Comparison of ENCODE assay signal across 5 fruit fly cellular contexts in genomic region chr3L:21037404-21037803, dm6.
TF ChIP-seq lines count a peak whose summit lies in the region.

No protein-coding gene starts in this region.

- peak; percentile 23 for TF ChIP-seq CTCF in whole organism, embryonic (GFP tag; optimal IDR thresholded peaks at IDR 0.05; lab: Kevin White, UChicago)

TF ChIP-seq in whole organism, adult, 20 proteins besides CTCF, POLR2A, EP300 and RAD21:
- TF ChIP-seq bab1 (GFP tag; optimal IDR thresholded peaks at IDR 0.05; lab: Kevin White, UChicago): peak; percentile 77
- no peak for TF ChIP-seq CG5204 (GFP tag; optimal IDR thresholded peaks at IDR 0.05; lab: Kevin White, UChicago)
TF ChIP-seq in whole organism, adult: peak in this region for 1.

TF ChIP-seq in whole organism, embryonic, 481 proteins besides CTCF, POLR2A, EP300 and RAD21 (continues in another document):
- TF ChIP-seq tio (GFP tag; optimal IDR thresholded peaks at IDR 0.05; lab: Kevin White, UChicago) (peak; percentile 75), NK7.1 (GFP tag; optimal IDR thresholded peaks at IDR 0.05; lab: Kevin White, UChicago) (peak; percentile 23), CG12104 (GFP tag; optimal IDR thresholded peaks at IDR 0.05; lab: Kevin White, UChicago) (peak; percentile 63), Sox102F (GFP tag; optimal IDR thresholded peaks at IDR 0.05; lab: Kevin White, UChicago) (peak; percentile 89), CG8944 (GFP tag; optimal IDR thresholded peaks at IDR 0.05; lab: Kevin White, UChicago) (peak; percentile 49), CG9215 (GFP tag; IDR thresholded peaks at IDR 0.05; lab: Robert Waterston, UW) (0 out of 2 replicates have a peak, but pooled peaks have one; percentile 29), Eip74EF (GFP tag; optimal IDR thresholded peaks at IDR 0.05; lab: Kevin White, UChicago) (peak in 1 of 2 experiments; percentile 81), Bgb (GFP tag; IDR thresholded peaks at IDR 0.05; lab: Robert Waterston, UW; ENCODE audit: partially characterized antibody) (no peak), en (GFP tag; optimal IDR thresholded peaks at IDR 0.05; lab: Kevin White, UChicago) (peak; percentile 41), Lpt (GFP tag; optimal IDR thresholded peaks at IDR 0.05; lab: Kevin White, UChicago) (no peak), jigr1 (GFP tag; IDR thresholded peaks at IDR 0.05; lab: Robert Waterston, UW) (no peak), CG7928 (GFP tag; optimal IDR thresholded peaks at IDR 0.05; lab: Kevin White, UChicago) (peak; percentile 44), CG33213 (GFP tag; optimal IDR thresholded peaks at IDR 0.05; lab: Kevin White, UChicago) (peak; percentile 14), stc (GFP tag; IDR thresholded peaks at IDR 0.05; lab: Robert Waterston, UW) (peak; percentile 67), CG3726 (GFP tag; IDR thresholded peaks at IDR 0.05; lab: Robert Waterston, UW) (0 out of 3 replicates have a peak, but pooled peaks have one; percentile 29), CG2129 (GFP tag; IDR thresholded peaks at IDR 0.05; lab: Robert Waterston, UW; ENCODE audit: partially characterized antibody) (no peak), nom (GFP tag; optimal IDR thresholded peaks at IDR 0.05; lab: Kevin White, UChicago) (no peak), CkIIα-i1 (GFP tag; IDR thresholded peaks at IDR 0.05; lab: Robert Waterston, UW) (no peak), hkb (optimal IDR thresholded peaks at IDR 0.05; lab: Kevin White, UChicago) (no peak), hkb (GFP tag; IDR thresholded peaks at IDR 0.05; lab: Robert Waterston, UW) (peak; percentile 86), bcd (GFP tag; optimal IDR thresholded peaks at IDR 0.05; lab: Kevin White, UChicago) (peak; percentile 75)

TF ChIP-seq in whole organism, prepupa, 60 proteins besides CTCF, POLR2A, EP300 and RAD21 (continues in another document):
- TF ChIP-seq Ets96B (tag; optimal IDR thresholded peaks at IDR 0.05; lab: Kevin White, UChicago) (peak; percentile 35), fd59A (GFP tag; optimal IDR thresholded peaks at IDR 0.05; lab: Kevin White, UChicago) (no peak), Hr39 (GFP tag; optimal IDR thresholded peaks at IDR 0.05; lab: Kevin White, UChicago) (peak; percentile 48), Blimp-1 (GFP tag; optimal IDR thresholded peaks at IDR 0.05; lab: Kevin White, UChicago) (no peak), CG8319 (GFP tag; optimal IDR thresholded peaks at IDR 0.05; lab: Kevin White, UChicago) (no peak), Smox (GFP tag; optimal IDR thresholded peaks at IDR 0.05; lab: Kevin White, UChicago) (peak; percentile 28), CG6808 (GFP tag; optimal IDR thresholded peaks at IDR 0.05; lab: Kevin White, UChicago) (no peak), CG10669 (GFP tag; optimal IDR thresholded peaks at IDR 0.05; lab: Kevin White, UChicago) (peak; percentile 10), CG15336 (GFP tag; IDR thresholded peaks at IDR 0.05; lab: Robert Waterston, UW) (peak; percentile 80), dac (GFP tag; optimal IDR thresholded peaks at IDR 0.05; lab: Kevin White, UChicago) (no peak), CG6854 (GFP tag; optimal IDR thresholded peaks at IDR 0.05; lab: Kevin White, UChicago) (no peak), Sox14 (GFP tag; optimal IDR thresholded peaks at IDR 0.05; lab: Kevin White, UChicago) (peak; percentile 54), Sox15 (GFP tag; optimal IDR thresholded peaks at IDR 0.05; lab: Kevin White, UChicago) (no peak), CG11902 (GFP tag; optimal IDR thresholded peaks at IDR 0.05; lab: Kevin White, UChicago) (no peak), fd85E (GFP tag; optimal IDR thresholded peaks at IDR 0.05; lab: Kevin White, UChicago) (no peak), CG11762 (GFP tag; optimal IDR thresholded peaks at IDR 0.05; lab: Kevin White, UChicago; ENCODE audit: insufficient read depth) (peak; percentile 9), net (GFP tag; optimal IDR thresholded peaks at IDR 0.05; lab: Kevin White, UChicago) (peak; percentile 56), Hr38 (GFP tag; optimal IDR thresholded peaks at IDR 0.05; lab: Kevin White, UChicago) (no peak), acj6 (GFP tag; optimal IDR thresholded peaks at IDR 0.05; lab: Kevin White, UChicago) (peak; percentile 50), Eip78C (GFP tag; lab: Kevin White, UChicago) (peak; percentile 88), CG16779 (tag; optimal IDR thresholded peaks at IDR 0.05; lab: Kevin White, UChicago) (no peak), OdsH (GFP tag; optimal IDR thresholded peaks at IDR 0.05; lab: Kevin White, UChicago) (peak; percentile 67), CG3919 (GFP tag; optimal IDR thresholded peaks at IDR 0.05; lab: Kevin White, UChicago) (peak; percentile 64)

TF ChIP-seq in whole organism, pupa, 21 proteins besides CTCF, POLR2A, EP300 and RAD21:
- TF ChIP-seq CG14655 (GFP tag; optimal IDR thresholded peaks at IDR 0.05; lab: Kevin White, UChicago) (peak; percentile 59), CG4496 (GFP tag; IDR thresholded peaks at IDR 0.05; lab: Robert Waterston, UW) (0 out of 3 replicates have a peak, but pooled peaks have one; percentile 51), CG8159 (tag; optimal IDR thresholded peaks at IDR 0.05; lab: Kevin White, UChicago) (peak; percentile 55), CG32121 (GFP tag; IDR thresholded peaks at IDR 0.05; lab: Robert Waterston, UW) (peak; percentile 74; the same call in 1 of the 2 replicates), CG12605 (GFP tag; IDR thresholded peaks at IDR 0.05; lab: Robert Waterston, UW) (peak; percentile 25; the same call in 1 of the 2 replicates), gl (tag; optimal IDR thresholded peaks at IDR 0.05; lab: Kevin White, UChicago) (no peak), Pif1A (GFP tag; optimal IDR thresholded peaks at IDR 0.05; lab: Kevin White, UChicago) (peak; percentile 54), CG8301 (tag; optimal IDR thresholded peaks at IDR 0.05; lab: Kevin White, UChicago) (peak; percentile 54), Ets98B (GFP tag; IDR thresholded peaks at IDR 0.05; lab: Robert Waterston, UW) (no peak; the same call in none of the 2 replicates), fd96Ca (GFP tag; IDR thresholded peaks at IDR 0.05; lab: Robert Waterston, UW) (no peak), CG34367 (tag; optimal IDR thresholded peaks at IDR 0.05; lab: Kevin White, UChicago) (no peak), EcR (GFP tag; optimal IDR thresholded peaks at IDR 0.05; lab: Kevin White, UChicago) (no peak), CG17806 (tag; optimal IDR thresholded peaks at IDR 0.05; lab: Kevin White, UChicago) (peak; percentile 21), Pif1B (GFP tag; optimal IDR thresholded peaks at IDR 0.05; lab: Kevin White, UChicago) (peak; percentile 5), rn (GFP tag; IDR thresholded peaks at IDR 0.05; lab: Robert Waterston, UW) (no peak), CG15710 (tag; optimal IDR thresholded peaks at IDR 0.05; lab: Kevin White, UChicago) (peak; percentile 28), CG13204 (GFP tag; optimal IDR thresholded peaks at IDR 0.05; lab: Kevin White, UChicago) (no peak), D1 (tag; optimal IDR thresholded peaks at IDR 0.05; lab: Kevin White, UChicago) (no peak), Snoo (tag; optimal IDR thresholded peaks at IDR 0.05; lab: Kevin White, UChicago) (peak; percentile 17), CG9948 (tag; optimal IDR thresholded peaks at IDR 0.05; lab: Kevin White, UChicago) (peak; percentile 34), CG10348 (GFP tag; IDR thresholded peaks at IDR 0.05; lab: Robert Waterston, UW) (0 out of 2 replicates have a peak, but pooled peaks have one; percentile 8)

TF ChIP-seq in whole organism, wandering third instar larva, 38 proteins besides CTCF, POLR2A, EP300 and RAD21 (continues in another document):
- TF ChIP-seq GATAd (GFP tag; optimal IDR thresholded peaks at IDR 0.05; lab: Kevin White, UChicago) (no peak), CG32264 (GFP tag; optimal IDR thresholded peaks at IDR 0.05; lab: Kevin White, UChicago) (no peak), tai (GFP tag; optimal IDR thresholded peaks at IDR 0.05; lab: Kevin White, UChicago) (no peak), Abd-B (GFP tag; optimal IDR thresholded peaks at IDR 0.05; lab: Kevin White, UChicago) (no peak), N (GFP tag; optimal IDR thresholded peaks at IDR 0.05; lab: Kevin White, UChicago) (no peak), CG9705 (GFP tag; optimal IDR thresholded peaks at IDR 0.05; lab: Kevin White, UChicago) (no peak), Dif (GFP tag; optimal IDR thresholded peaks at IDR 0.05; lab: Kevin White, UChicago; ENCODE audit: partially characterized antibody) (no peak), ey (GFP tag; optimal IDR thresholded peaks at IDR 0.05; lab: Kevin White, UChicago) (peak; percentile 27), jim (GFP tag; optimal IDR thresholded peaks at IDR 0.05; lab: Kevin White, UChicago) (no peak), brk (GFP tag; optimal IDR thresholded peaks at IDR 0.05; lab: Kevin White, UChicago) (no peak), sage (GFP tag; optimal IDR thresholded peaks at IDR 0.05; lab: Kevin White, UChicago) (no peak), pan (optimal IDR thresholded peaks at IDR 0.05; lab: Kevin White, UChicago) (no peak), OdsH (GFP tag; optimal IDR thresholded peaks at IDR 0.05; lab: Kevin White, UChicago) (peak; percentile 60), psq (GFP tag; optimal IDR thresholded peaks at IDR 0.05; lab: Kevin White, UChicago) (peak; percentile 37), foxo (GFP tag; optimal IDR thresholded peaks at IDR 0.05; lab: Kevin White, UChicago) (peak in 1 of 2 experiments; percentile 35), dmrt93B (GFP tag; optimal IDR thresholded peaks at IDR 0.05; lab: Kevin White, UChicago) (no peak), Vsx2 (GFP tag; optimal IDR thresholded peaks at IDR 0.05; lab: Kevin White, UChicago; ENCODE audit: partially characterized antibody) (no peak), usp (GFP tag; optimal IDR thresholded peaks at IDR 0.05; lab: Kevin White, UChicago) (no peak), rgr (GFP tag; optimal IDR thresholded peaks at IDR 0.05; lab: Kevin White, UChicago) (peak; percentile 55), br (GFP tag; optimal IDR thresholded peaks at IDR 0.05; lab: Kevin White, UChicago) (no peak), h (GFP tag; optimal IDR thresholded peaks at IDR 0.05; lab: Kevin White, UChicago) (peak; percentile 35), Sp1 (GFP tag; optimal IDR thresholded peaks at IDR 0.05; lab: Kevin White, UChicago) (no peak), dsf (GFP tag; optimal IDR thresholded peaks at IDR 0.05; lab: Kevin White, UChicago; ENCODE audit: borderline replicate concordance) (no peak), woc (GFP tag; optimal IDR thresholded peaks at IDR 0.05; lab: Kevin White, UChicago) (no peak), Dfd (GFP tag; optimal IDR thresholded peaks at IDR 0.05; lab: Kevin White, UChicago) (no peak), Hr78 (GFP tag; optimal IDR thresholded peaks at IDR 0.05; lab: Kevin White, UChicago) (no peak), CrebA (GFP tag; optimal IDR thresholded peaks at IDR 0.05; lab: Kevin White, UChicago; ENCODE audit: borderline replicate concordance) (no peak), Mio (GFP tag; optimal IDR thresholded peaks at IDR 0.05; lab: Kevin White, UChicago) (no peak), HLH106 (tag; optimal IDR thresholded peaks at IDR 0.05; lab: Kevin White, UChicago) (no peak), sv (GFP tag; optimal IDR thresholded peaks at IDR 0.05; lab: Kevin White, UChicago) (peak; percentile 29), Myc (optimal IDR thresholded peaks at IDR 0.05; lab: Kevin White, UChicago) (no peak)
